Worm (Caenorhabditis elegans): ENCODE measurements around the gene C27H5.2.
A peak's percentile ranks its signal among the peaks of the same experiment; 100 is the strongest.

The C27H5.2 gene

DNA sequence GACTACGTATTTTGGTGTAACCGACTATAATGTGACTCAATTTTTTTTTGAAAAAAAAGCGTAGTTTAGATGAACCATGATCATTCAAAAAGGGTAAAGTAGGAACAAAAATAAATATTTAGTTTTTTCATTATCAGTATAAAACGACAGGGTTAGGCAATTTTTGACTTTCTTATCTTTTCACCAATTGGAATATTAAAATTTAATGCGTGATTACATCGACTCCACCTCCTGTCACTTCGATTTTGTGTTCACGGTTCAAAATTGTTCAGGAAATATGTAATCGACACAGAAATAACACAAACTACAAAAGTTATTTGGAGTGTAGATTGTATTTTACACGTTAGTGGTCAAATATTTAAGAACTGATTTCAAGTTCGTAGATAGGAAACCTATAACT lies 11.4 kb downstream of the C27H5.2 start:
- peak in 1 of 2 experiments; percentile 3 for TF ChIP-seq let-607 (tag; optimal IDR thresholded peaks at IDR 0.05)
- TF ChIP-seq ztf-25 (GFP tag; IDR thresholded peaks at IDR 0.05) = no peak
- TF ChIP-seq nhr-80 (tag; optimal IDR thresholded peaks at IDR 0.05) = peak; percentile 76

- TF ChIP-seq sea-2 (GFP tag; IDR thresholded peaks at IDR 0.05) = no peak
- no peak for TF ChIP-seq rcor-1 (GFP tag; IDR thresholded peaks at IDR 0.05)
Observed at ce11 chrII:7168712-7169111, 13.3 kb downstream of the C27H5.2 start, which contains the start of gene col-36. Gene col-36, minus strand, starts transcription at chrII:7168812.

DNA sequence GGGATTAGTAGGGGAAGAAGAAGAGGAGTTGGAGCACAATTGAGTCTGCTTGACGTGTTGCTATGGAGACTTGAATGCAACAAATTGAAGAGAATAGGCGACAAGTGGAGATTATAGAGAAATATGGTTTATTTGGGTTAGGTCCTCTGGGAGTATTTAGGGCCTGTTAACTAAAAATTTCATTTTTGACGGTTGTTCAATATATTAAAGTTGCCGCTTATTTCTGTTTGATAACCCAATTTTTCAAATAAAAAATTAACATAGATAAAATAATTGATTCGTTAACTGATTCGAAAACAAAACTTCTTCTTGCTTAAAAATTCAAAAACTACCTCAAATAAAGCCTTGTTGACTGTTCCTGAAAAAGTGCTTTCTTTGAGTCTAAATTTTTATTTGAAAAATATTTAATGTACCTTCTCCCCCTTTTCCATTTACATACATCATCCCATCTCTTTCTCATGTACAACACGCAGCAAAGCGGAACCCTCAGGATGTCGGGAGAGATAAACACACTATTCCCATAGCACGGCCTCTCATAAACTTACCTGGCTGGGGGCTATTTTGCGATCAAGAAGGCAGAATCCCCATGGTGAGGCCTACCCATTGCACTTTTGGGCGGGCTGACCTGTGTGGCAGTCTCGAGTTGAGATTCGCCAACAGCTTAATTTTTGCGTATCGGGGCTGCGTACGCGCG lies 16.1 kb downstream of the C27H5.2 start, which contains the start of gene dyf-13:
TSS of gene dyf-13 (minus strand) at position 51 of the 694 bp plus-strand sequence.
- TF ChIP-seq B0035.1 (tag; optimal IDR thresholded peaks at IDR 0.05) (no peak), ztf-22 (GFP tag; optimal IDR thresholded peaks at IDR 0.05) (no peak), ceh-58 (GFP tag; IDR thresholded peaks at IDR 0.05) (no peak), nfyb-1 (GFP tag; IDR thresholded peaks at IDR 0.05) (no peak), snpc-3.4 (tag; optimal IDR thresholded peaks at IDR 0.05) (peak; percentile 45), him-1 (tag; optimal IDR thresholded peaks at IDR 0.05) (no peak), unc-62 (GFP tag; optimal IDR thresholded peaks at IDR 0.05) (no peak), ceh-91 (GFP tag; IDR thresholded peaks at IDR 0.05) (no peak), tbx-9 (tag; optimal IDR thresholded peaks at IDR 0.05; ENCODE audit: borderline replicate concordance) (no peak), egl-18 (GFP tag; IDR thresholded peaks at IDR 0.05) (0 out of 2 replicates have a peak, but pooled peaks have one; percentile 41), Y53F4B.3 (GFP tag; IDR thresholded peaks at IDR 0.05) (no peak), die-1 (tag; optimal IDR thresholded peaks at IDR 0.05) (no peak), repo-1 (tag; optimal IDR thresholded peaks at IDR 0.05) (no peak), snpc-4 (GFP tag; optimal IDR thresholded peaks at IDR 0.05) (peak; percentile 70), snpc-4 (tag; optimal IDR thresholded peaks at IDR 0.05) (peak in 3 of 4 experiments; percentile 82 to 86 (median 84)), let-526 (GFP tag; IDR thresholded peaks at IDR 0.05) (no peak), akir-1 (GFP tag; optimal IDR thresholded peaks at IDR 0.05) (no peak), aptf-2 (GFP tag; conservative IDR thresholded peaks at IDR 0.05) (0 out of 2 replicates have a peak, but pooled peaks have one; percentile 60), K12H6.12 (tag; optimal IDR thresholded peaks at IDR 0.05) (no peak), F22D6.2 (tag; optimal IDR thresholded peaks at IDR 0.05) (no peak), dpl-1 (GFP tag; optimal IDR thresholded peaks at IDR 0.05) (no peak), hmg-20 (GFP tag; IDR thresholded peaks at IDR 0.05) (no peak), tbp1 (GFP tag; optimal IDR thresholded peaks at IDR 0.05) (peak; percentile 29), Y53G8AR.9 (GFP tag; conservative IDR thresholded peaks at IDR 0.05) (no peak), F52B5.7 (tag; optimal IDR thresholded peaks at IDR 0.05) (no peak), F57C9.4 (tag; optimal IDR thresholded peaks at IDR 0.05) (no peak), ztf-25 (GFP tag; IDR thresholded peaks at IDR 0.05) (0 out of 2 replicates have a peak, but pooled peaks have one; percentile 30), mes-4 (tag; optimal IDR thresholded peaks at IDR 0.05) (no peak), snpc-1.1 (tag; optimal IDR thresholded peaks at IDR 0.05; ENCODE audit: insufficient read depth) (peak; percentile 86), lin-26 (GFP tag; IDR thresholded peaks at IDR 0.05) (no peak), ceh-100 (GFP tag; IDR thresholded peaks at IDR 0.05) (no peak), B0336.3 (GFP tag; IDR thresholded peaks at IDR 0.05) (no peak), ztf-3 (GFP tag; optimal IDR thresholded peaks at IDR 0.05) (no peak), sdz-38 (tag; optimal IDR thresholded peaks at IDR 0.05) (no peak)

All from whole organism, young adult.